Worm (Caenorhabditis elegans): Measurements from ENCODE around the gene F36D3.1.
A peak's percentile ranks its signal among the peaks of the same experiment; 100 is the strongest.

ce11 chrV:16537908-16538446 is 38.8 kb downstream of the F36D3.1 start, which contains the start of gene Y32B12B.2:
- peak; percentile 43 to 56 (median 45) for TF ChIP-seq ceh-82 (tag; optimal IDR thresholded peaks at IDR 0.05)
- no peak for TF ChIP-seq nhr-77 (tag; optimal IDR thresholded peaks at IDR 0.05)
- TF ChIP-seq lin-35 (GFP tag; optimal IDR thresholded peaks at IDR 0.05): peak; percentile 73 to 89
